Worm (Caenorhabditis elegans) whole organism, L1 larva: ENCODE results near the gene Y37H2A.7.

Experiments
- F16B12.6 ChIP-seq: fragments of 150-350 bp; optimal IDR thresholded peaks from 2 replicates; lab custom pipeline; 2014; ENCODE audit warnings: missing biosample characterization, missing genetic modification characterization
- egl-13 ChIP-seq: sonication (generic microtip); optimal IDR thresholded peaks from 2 replicates; lab custom pipeline; 2016; ENCODE audit warnings: missing genotype, missing genetic modification reagents, missing genetic modification characterization, missing compliant biosample characterization
- lin-13 ChIP-seq: fragments of 150-350 bp; optimal IDR thresholded peaks from 2 replicates; lab custom pipeline; 2014; ENCODE audit warnings: missing biosample characterization, missing genetic modification reagents, missing genetic modification characterization
- lin-15B ChIP-seq: fragments of 150-350 bp; sonication (generic microtip); optimal IDR thresholded peaks from 3 replicates; lab custom pipeline; 2014; ENCODE audit warnings: missing biosample characterization, missing genetic modification characterization
- lin-39 ChIP-seq: fragments of 150-350 bp; optimal IDR thresholded peaks from 2 replicates; lab custom pipeline; 2014; ENCODE audit warnings: missing biosample characterization, missing genetic modification reagents, missing genetic modification characterization
- nhr-12 ChIP-seq: sonication (generic microtip); optimal IDR thresholded peaks from 2 replicates; lab custom pipeline; 2017; ENCODE audit warnings: missing biosample characterization, missing genetic modification characterization
- snu-23 ChIP-seq: sonication (generic microtip); optimal IDR thresholded peaks from 2 replicates; lab custom pipeline; 2016; ENCODE audit warnings: missing genetic modification characterization, missing compliant biosample characterization
- unc-62 ChIP-seq: fragments of 150-350 bp; optimal IDR thresholded peaks from 2 replicates; lab custom pipeline; 2014; ENCODE audit warnings: missing biosample characterization, missing genetic modification reagents, missing genetic modification characterization
- ztf-4 ChIP-seq: fragments of 150-350 bp; optimal IDR thresholded peaks from 2 replicates; lab custom pipeline; 2014; ENCODE audit warnings: missing biosample characterization, missing genetic modification characterization

ce11 chrV:18085150-18085833 is 49.0 kb downstream of the Y37H2A.7 start, which contains the start of gene fbxa-106:
- no peak for TF ChIP-seq nhr-12 (tag; lab: Kevin White, UChicago)
- no peak for TF ChIP-seq snu-23 (GFP tag; lab: Kevin White, UChicago)
- no peak for TF ChIP-seq lin-13 (GFP tag; lab: Kevin White, UChicago)
- no peak for TF ChIP-seq F16B12.6 (tag; lab: Kevin White, UChicago)
- TF ChIP-seq unc-62 (GFP tag; lab: Kevin White, UChicago), result no peak
- TF ChIP-seq ztf-4, result no peak
- TF ChIP-seq egl-13, result no peak
- no peak for TF ChIP-seq lin-39 (tag; lab: Kevin White, UChicago)
- TF ChIP-seq lin-15B (tag; lab: Kevin White, UChicago), result no peak
